Worm (Caenorhabditis elegans): ENCODE measurements around the gene R13A1.3.

DNA sequence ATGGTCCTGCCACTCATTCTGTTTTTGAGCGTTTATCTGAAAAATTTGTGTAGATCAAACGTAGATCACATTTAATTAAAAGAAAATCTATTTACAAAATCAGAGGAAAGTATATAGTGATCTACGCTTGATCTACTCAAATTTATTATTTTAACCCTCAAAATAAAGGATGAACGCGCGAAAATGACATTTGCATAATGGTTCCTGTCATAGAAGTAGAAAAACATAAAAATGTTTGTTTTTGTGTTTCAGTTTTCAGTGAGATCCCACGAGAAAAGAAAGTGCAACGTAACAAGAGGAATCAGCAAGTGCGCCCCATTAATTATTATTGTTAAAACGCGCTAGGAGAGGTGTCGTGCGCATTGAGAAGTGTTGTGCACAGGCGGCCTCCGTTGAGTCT is 7.5 kb downstream of the R13A1.3 start:
- TF ChIP-seq lin-13 (tag; optimal IDR thresholded peaks at IDR 0.05) (no peak), M03D4.4 (tag; optimal IDR thresholded peaks at IDR 0.05) (no peak), nhr-12 (tag; optimal IDR thresholded peaks at IDR 0.05) (no peak), nhr-237 (tag; optimal IDR thresholded peaks at IDR 0.05) (no peak), unc-39 (tag; optimal IDR thresholded peaks at IDR 0.05) (no peak), mab-5 (tag; optimal IDR thresholded peaks at IDR 0.05) (no peak), ztf-11 (tag; optimal IDR thresholded peaks at IDR 0.05) (no peak), snpc-4 (tag; optimal IDR thresholded peaks at IDR 0.05) (no peak), elt-3 (tag; optimal IDR thresholded peaks at IDR 0.05) (no peak), unc-62 (GFP tag; optimal IDR thresholded peaks at IDR 0.05) (no peak), ces-1 (GFP tag; optimal IDR thresholded peaks at IDR 0.05) (no peak), lsy-2 (tag; optimal IDR thresholded peaks at IDR 0.05) (no peak), blmp-1 (tag; optimal IDR thresholded peaks at IDR 0.05) (no peak)
